Worm (Caenorhabditis elegans): ENCODE data around the gene Y55F3AM.11.

The Y55F3AM.11 gene

DNA sequence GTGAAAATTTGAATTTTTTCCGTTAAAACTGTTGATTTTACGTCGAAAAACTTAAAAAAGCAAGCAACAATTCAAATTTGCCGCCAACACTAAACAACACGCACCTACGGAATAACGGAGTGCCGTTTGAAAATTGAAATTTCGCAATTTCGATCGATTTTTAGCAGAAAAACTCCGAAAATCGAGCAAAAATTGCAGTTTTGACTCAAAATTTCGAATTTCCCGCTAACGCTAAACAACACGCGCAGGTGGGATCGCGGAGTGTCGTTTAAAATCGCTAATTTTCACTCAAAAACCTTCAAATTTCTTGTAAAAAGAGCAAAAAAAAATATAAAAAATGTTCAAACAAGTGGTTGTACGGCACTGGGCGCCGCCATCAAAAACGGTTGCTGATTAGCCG lies 14.3 kb upstream of the Y55F3AM.11 start:
- TF ChIP-seq snpc-4 (tag; optimal IDR thresholded peaks at IDR 0.05) = no peak
- no peak for TF ChIP-seq ztf-11 (tag; optimal IDR thresholded peaks at IDR 0.05)
- TF ChIP-seq ceh-28 (tag; optimal IDR thresholded peaks at IDR 0.05) = no peak

DNA sequence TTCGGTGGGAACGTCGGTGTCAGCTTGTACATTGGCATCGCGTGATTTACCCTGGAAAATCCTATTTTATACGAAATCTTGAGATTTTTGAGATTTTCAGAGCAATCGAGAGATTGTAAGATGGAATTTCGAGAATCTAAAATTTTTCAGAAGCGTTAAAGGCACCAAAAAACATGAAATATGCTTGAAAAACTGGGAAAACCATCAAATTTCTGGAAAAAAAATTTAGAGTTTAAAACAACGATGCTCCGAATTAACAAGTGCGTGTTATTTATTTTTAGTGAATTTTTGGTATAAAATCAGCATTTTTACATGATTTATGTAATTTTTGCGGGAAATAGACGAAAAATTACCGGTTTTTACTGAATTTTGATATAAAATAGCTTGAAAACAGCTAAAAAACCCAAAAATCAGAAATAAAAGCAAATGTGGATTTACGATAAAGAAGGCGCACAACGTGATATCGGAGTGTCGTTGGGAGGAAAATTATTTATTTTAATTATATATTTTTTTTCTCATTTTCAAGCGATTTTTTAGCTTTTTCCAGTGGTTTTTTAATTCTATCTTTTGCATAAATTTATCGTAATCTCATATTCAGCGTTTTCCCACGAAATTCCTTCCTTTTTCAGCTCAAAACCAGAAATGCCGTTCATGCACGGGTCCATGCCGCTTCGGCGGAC lies 12.2 kb upstream of the Y55F3AM.11 start, which contains the start of the genes Y55F3AM.13 and mrps-25:
Gene Y55F3AM.13, minus strand, starts transcription at position 51 of the 680 bp plus-strand sequence.
Gene mrps-25, plus strand, starts transcription at position 630 of the 680 bp plus-strand sequence.
- TF ChIP-seq skn-1 (tag; optimal IDR thresholded peaks at IDR 0.05) (no peak), ZK546.5 (tag; optimal IDR thresholded peaks at IDR 0.05) (no peak), unc-62 (GFP tag; optimal IDR thresholded peaks at IDR 0.05) (no peak), fkh-2 (tag; optimal IDR thresholded peaks at IDR 0.05) (no peak), eor-1 (tag; optimal IDR thresholded peaks at IDR 0.05) (no peak), mdl-1 (tag; optimal IDR thresholded peaks at IDR 0.05) (no peak), nfya-1 (tag; optimal IDR thresholded peaks at IDR 0.05; ENCODE audit: insufficient read depth) (peak; percentile 20), ztf-4 (tag; optimal IDR thresholded peaks at IDR 0.05) (no peak), unc-39 (tag; optimal IDR thresholded peaks at IDR 0.05) (no peak), pha-4 (tag; optimal IDR thresholded peaks at IDR 0.05) (peak; percentile 59), zag-1 (tag; optimal IDR thresholded peaks at IDR 0.05) (no peak), nhr-23 (tag; optimal IDR thresholded peaks at IDR 0.05) (no peak), aly-2 (tag; optimal IDR thresholded peaks at IDR 0.05) (no peak), lin-15B (tag; optimal IDR thresholded peaks at IDR 0.05) (peak; percentile 65), egl-27 (tag; optimal IDR thresholded peaks at IDR 0.05) (no peak), elt-2 (tag; optimal IDR thresholded peaks at IDR 0.05) (no peak), pqm-1 (tag; optimal IDR thresholded peaks at IDR 0.05) (no peak), nhr-43 (tag; optimal IDR thresholded peaks at IDR 0.05; ENCODE audit: poor library complexity, severe bottlenecking) (no peak), jun-1 (tag; optimal IDR thresholded peaks at IDR 0.05) (no peak), ceh-9 (tag; optimal IDR thresholded peaks at IDR 0.05) (no peak), nhr-25 (tag; optimal IDR thresholded peaks at IDR 0.05) (no peak), hmg-11 (tag; optimal IDR thresholded peaks at IDR 0.05) (peak; percentile 40), daf-12 (tag; optimal IDR thresholded peaks at IDR 0.05) (no peak), R02D3.7 (tag; optimal IDR thresholded peaks at IDR 0.05) (peak; percentile 90)

DNA sequence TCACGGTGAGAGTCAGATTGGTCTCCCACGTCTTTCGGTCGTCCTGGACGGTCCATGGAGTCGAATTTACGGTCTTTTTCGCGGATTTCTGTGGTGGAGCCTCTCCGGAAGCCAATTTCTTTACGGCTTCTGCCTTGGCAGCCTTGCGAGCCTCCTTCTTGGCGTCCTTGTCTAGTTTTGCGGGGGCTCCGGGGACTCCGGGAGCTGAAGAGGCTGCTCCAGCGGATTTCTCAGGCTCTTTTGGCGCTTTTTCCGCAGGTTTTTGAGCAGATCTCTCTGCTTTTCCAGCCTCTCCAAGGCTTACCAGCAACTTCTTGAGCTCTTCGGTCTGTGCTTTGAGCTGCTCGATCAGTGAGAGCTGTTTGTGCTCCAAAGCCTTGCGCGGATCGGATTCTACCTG lies 11.5 kb upstream of the Y55F3AM.11 start:
- TF ChIP-seq unc-62 (GFP tag; optimal IDR thresholded peaks at IDR 0.05) = no peak
- no peak for TF ChIP-seq aly-2 (tag; optimal IDR thresholded peaks at IDR 0.05)
- no peak for TF ChIP-seq nhr-23 (tag; optimal IDR thresholded peaks at IDR 0.05)
- no peak for TF ChIP-seq mdl-1 (tag; optimal IDR thresholded peaks at IDR 0.05)
- no peak for TF ChIP-seq fos-1 (tag; optimal IDR thresholded peaks at IDR 0.05)
- TF ChIP-seq ceh-28 (tag; optimal IDR thresholded peaks at IDR 0.05) = no peak
- TF ChIP-seq pha-4 (tag; optimal IDR thresholded peaks at IDR 0.05) = no peak
- TF ChIP-seq nhr-76 (tag; optimal IDR thresholded peaks at IDR 0.05) = no peak
- no peak for TF ChIP-seq snpc-4 (tag; optimal IDR thresholded peaks at IDR 0.05)
- no peak for TF ChIP-seq nfya-1 (tag; optimal IDR thresholded peaks at IDR 0.05; ENCODE audit: insufficient read depth)
- TF ChIP-seq nhr-12 (tag; optimal IDR thresholded peaks at IDR 0.05) = no peak
- no peak for TF ChIP-seq hmg-11 (tag; optimal IDR thresholded peaks at IDR 0.05)
- no peak for TF ChIP-seq R02D3.7 (tag; optimal IDR thresholded peaks at IDR 0.05)
- TF ChIP-seq ceh-9 (tag; optimal IDR thresholded peaks at IDR 0.05) = no peak
- no peak for TF ChIP-seq pqm-1 (tag; optimal IDR thresholded peaks at IDR 0.05)

DNA sequence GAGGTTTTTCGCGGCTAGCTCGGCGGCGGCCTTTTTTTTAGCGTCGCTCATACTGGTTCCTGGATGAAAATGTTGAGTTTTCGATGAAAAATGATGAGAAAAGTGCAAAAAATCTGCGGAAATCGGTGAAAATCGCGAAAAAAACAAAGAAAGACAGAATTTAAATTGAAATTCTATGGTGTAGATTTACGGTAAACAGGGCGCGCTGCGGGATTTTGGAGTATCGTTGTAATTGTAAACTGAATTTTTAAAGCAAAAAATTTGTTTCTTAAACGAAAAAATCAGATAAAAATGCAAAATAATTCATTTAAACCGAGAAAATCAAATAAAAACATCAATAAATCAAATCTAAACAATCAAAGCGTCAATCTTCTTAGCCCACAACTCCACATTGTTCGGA lies 10.5 kb upstream of the Y55F3AM.11 start, which contains the start of gene dcap-1:
Gene dcap-1, minus strand, starts transcription at position 59 of the 400 bp plus-strand sequence.
- peak; percentile 64 for TF ChIP-seq lin-15B (tag; optimal IDR thresholded peaks at IDR 0.05)
- TF ChIP-seq ama-1 (optimal IDR thresholded peaks at IDR 0.05) = peak; percentile 12
- no peak for TF ChIP-seq mdl-1 (tag; optimal IDR thresholded peaks at IDR 0.05)
- peak; percentile 3 for TF ChIP-seq nhr-25 (tag; optimal IDR thresholded peaks at IDR 0.05)
- TF ChIP-seq hmg-11 (tag; optimal IDR thresholded peaks at IDR 0.05) = peak; percentile 2
- TF ChIP-seq snpc-4 (tag; optimal IDR thresholded peaks at IDR 0.05) = no peak
- TF ChIP-seq sea-2 (GFP tag; optimal IDR thresholded peaks at IDR 0.05) = no peak
- TF ChIP-seq nfya-1 (tag; optimal IDR thresholded peaks at IDR 0.05; ENCODE audit: insufficient read depth) = peak; percentile 21
- TF ChIP-seq aly-2 (tag; optimal IDR thresholded peaks at IDR 0.05) = no peak
- TF ChIP-seq R02D3.7 (tag; optimal IDR thresholded peaks at IDR 0.05) = peak; percentile 95
- no peak for TF ChIP-seq ceh-28 (tag; optimal IDR thresholded peaks at IDR 0.05)
- TF ChIP-seq mml-1 (tag; optimal IDR thresholded peaks at IDR 0.05) = no peak
- peak; percentile 45 for TF ChIP-seq pha-4 (tag; optimal IDR thresholded peaks at IDR 0.05)
